Worm (Caenorhabditis elegans) whole organism, L1 larva: ENCODE data around the gene F32H5.1.

Source experiments
- C16A3.4 ChIP-seq: fragments of 150-350 bp; optimal IDR thresholded peaks from 2 replicates; lab custom pipeline; 2014; ENCODE audit warnings: missing biosample characterization, missing genetic modification characterization
- alr-1 ChIP-seq: fragments of 200-800 bp; sonication (Bioruptor generic); optimal IDR thresholded peaks from 2 replicates; lab custom pipeline; 2018; ENCODE audit warnings: borderline replicate concordance, mild to moderate bottlenecking, missing genetic modification characterization, missing compliant biosample characterization
- aly-2 ChIP-seq: fragments of 150-350 bp; optimal IDR thresholded peaks from 2 replicates; lab custom pipeline; 2014; ENCODE audit warnings: missing biosample characterization, missing genetic modification characterization
- blmp-1 ChIP-seq: fragments of 150-350 bp; optimal IDR thresholded peaks from 2 replicates; lab custom pipeline; 2014; ENCODE audit warnings: missing biosample characterization, missing genetic modification characterization
- ceh-63 ChIP-seq: fragments of 200-800 bp; sonication (Bioruptor generic); optimal IDR thresholded peaks from 2 replicates; lab custom pipeline; 2018; ENCODE audit warnings: mild to moderate bottlenecking, missing genetic modification characterization, missing compliant biosample characterization
- ceh-8 ChIP-seq: fragments of 200-800 bp; sonication (Bioruptor generic); optimal IDR thresholded peaks from 2 replicates; lab custom pipeline; 2018; ENCODE audit warnings: mild to moderate bottlenecking, missing genetic modification characterization, moderate library complexity, missing compliant biosample characterization
- ces-1 ChIP-seq: fragments of 150-350 bp; optimal IDR thresholded peaks from 2 replicates; lab custom pipeline; 2014; ENCODE audit warnings: missing biosample characterization, missing genetic modification reagents, missing genetic modification characterization
- efl-1 ChIP-seq, 4 experiments: fragments of 150-350 bp; optimal IDR thresholded peaks in 3 of 4; peaks in 1 of 4; 1 replicate in 1 of 4; 2 replicates in 3 of 4; lab custom pipeline; 2014; ENCODE audit warnings: missing biosample characterization in 2 of 4, missing genetic modification characterization in 2 of 4, missing genetic modification reagents in 2 of 4
- egl-27 ChIP-seq, 2 experiments: fragments of 150-350 bp in 1 of 2; sonication (generic microtip); optimal IDR thresholded peaks; 3 replicates each; lab custom pipeline; 2017 to 2018; ENCODE audit warnings: missing biosample characterization in 2 of 2, missing genetic modification characterization in 2 of 2, missing genetic modification reagents in 2 of 2
- elt-2 ChIP-seq: sonication (generic microtip); optimal IDR thresholded peaks from 2 replicates; lab custom pipeline; 2016; ENCODE audit warnings: missing genetic modification characterization, mild to moderate bottlenecking, inconsistent platforms, missing compliant biosample characterization, missing genetic modification reagents
- elt-3 ChIP-seq, 6 experiments: fragments of 150-350 bp in 1 of 6; sonication (generic microtip); optimal IDR thresholded peaks; 2 replicates each; lab custom pipeline; 2017 to 2018; ENCODE audit warnings: missing biosample characterization in 6 of 6, missing genetic modification characterization in 6 of 6, inconsistent platforms in 1 of 6
- ets-5 ChIP-seq: fragments of 200-800 bp; sonication (Bioruptor generic); IDR thresholded peaks from 2 replicates; pipeline ENCODE4 v1.3.6; 2022; ENCODE audit warnings: missing genetic modification characterization, missing compliant biosample characterization
- fkh-10 ChIP-seq: sonication (generic microtip); optimal IDR thresholded peaks from 2 replicates; lab custom pipeline; 2017; ENCODE audit warnings: missing biosample characterization, missing genetic modification reagents, missing genetic modification characterization
- fos-1 ChIP-seq: fragments of 150-350 bp; optimal IDR thresholded peaks from 2 replicates; lab custom pipeline; 2014; ENCODE audit warnings: missing biosample characterization, missing genetic modification characterization
- grh-1 ChIP-seq: fragments of 200-800 bp; sonication (Bioruptor generic); IDR thresholded peaks from 2 replicates; pipeline ENCODE4 v1.3.6; 2022; ENCODE audit warnings: missing genetic modification reagents, missing genetic modification characterization, missing compliant biosample characterization
- lin-14 ChIP-seq: fragments of 200-800 bp; sonication (Bioruptor generic); optimal IDR thresholded peaks from 2 replicates; lab custom pipeline; 2018; ENCODE audit warnings: mild to moderate bottlenecking, missing genetic modification characterization, moderate library complexity, missing compliant biosample characterization
- lin-15B ChIP-seq: fragments of 150-350 bp; sonication (generic microtip); optimal IDR thresholded peaks from 3 replicates; lab custom pipeline; 2014; ENCODE audit warnings: missing biosample characterization, missing genetic modification characterization
- lin-35 ChIP-seq, 2 experiments: fragments of 150-350 bp; optimal IDR thresholded peaks; 2 replicates each; lab custom pipeline; 2014; ENCODE audit warnings: missing biosample characterization in 2 of 2, missing genetic modification characterization in 2 of 2, missing genetic modification reagents in 2 of 2
- lsy-2 ChIP-seq, 2 experiments: fragments of 150-350 bp; optimal IDR thresholded peaks; 2 replicates each; lab custom pipeline; 2014; ENCODE audit warnings: missing biosample characterization in 2 of 2, missing genetic modification characterization in 2 of 2
- mep-1 ChIP-seq: fragments of 150-350 bp; optimal IDR thresholded peaks from 2 replicates; lab custom pipeline; 2014; ENCODE audit warnings: missing biosample characterization, missing genetic modification characterization
- nhr-19 ChIP-seq: fragments of 200-800 bp; sonication (Bioruptor generic); conservative IDR thresholded peaks from 2 replicates; pipeline ENCODE4 v1.3.6; 2022; ENCODE audit warnings: missing genetic modification characterization, missing compliant biosample characterization
- nhr-20 ChIP-seq: sonication (generic microtip); optimal IDR thresholded peaks from 2 replicates; lab custom pipeline; 2016; ENCODE audit warnings: mild to moderate bottlenecking, missing genetic modification characterization, missing compliant biosample characterization
- nhr-237 ChIP-seq: fragments of 150-350 bp; optimal IDR thresholded peaks from 2 replicates; lab custom pipeline; 2014; ENCODE audit warnings: missing biosample characterization, missing genetic modification characterization
- nhr-28 ChIP-seq: fragments of 150-350 bp; optimal IDR thresholded peaks from 2 replicates; lab custom pipeline; 2014; ENCODE audit warnings: missing biosample characterization, missing genetic modification characterization
- nhr-71 ChIP-seq: sonication (generic microtip); optimal IDR thresholded peaks from 2 replicates; lab custom pipeline; 2016; ENCODE audit warnings: mild to moderate bottlenecking, missing genetic modification characterization, moderate library complexity, missing compliant biosample characterization
- nhr-84 ChIP-seq: sonication (generic microtip); optimal IDR thresholded peaks from 2 replicates; lab custom pipeline; 2017; ENCODE audit warnings: missing biosample characterization, missing genetic modification characterization
- nhr-85 ChIP-seq: sonication (generic microtip); peaks from one replicate; lab custom pipeline; 2016; ENCODE audit warnings: missing genetic modification characterization, inconsistent platforms, missing compliant biosample characterization
- nhr-90 ChIP-seq: sonication (generic microtip); optimal IDR thresholded peaks from 2 replicates; lab custom pipeline; 2016; ENCODE audit warnings: mild to moderate bottlenecking, missing genetic modification characterization, missing compliant biosample characterization; ENCODE audit not compliant: poor library complexity
- pqm-1 ChIP-seq: sonication (generic microtip); optimal IDR thresholded peaks from 3 replicates; lab custom pipeline; 2017; ENCODE audit warnings: missing biosample characterization, missing genetic modification characterization
- rnt-1 ChIP-seq: sonication (generic microtip); optimal IDR thresholded peaks from 2 replicates; lab custom pipeline; 2016; ENCODE audit warnings: mild to moderate bottlenecking, missing genetic modification characterization, moderate library complexity, missing compliant biosample characterization
- skn-1 ChIP-seq: fragments of 150-350 bp; optimal IDR thresholded peaks from 2 replicates; lab custom pipeline; 2014; ENCODE audit warnings: missing biosample characterization, missing genetic modification characterization
- snu-23 ChIP-seq: sonication (generic microtip); optimal IDR thresholded peaks from 2 replicates; lab custom pipeline; 2016; ENCODE audit warnings: missing genetic modification characterization, missing compliant biosample characterization
- unc-30 ChIP-seq: sonication (generic microtip); optimal IDR thresholded peaks from 2 replicates; lab custom pipeline; 2017; ENCODE audit warnings: missing biosample characterization, missing genetic modification characterization
- xbp-1 ChIP-seq: sonication (generic microtip); optimal IDR thresholded peaks from 2 replicates; lab custom pipeline; 2016; ENCODE audit warnings: missing genetic modification characterization, missing compliant biosample characterization
- zip-4 ChIP-seq: fragments of 200-800 bp; sonication (Bioruptor generic); optimal IDR thresholded peaks from 2 replicates; lab custom pipeline; 2018; ENCODE audit warnings: mild to moderate bottlenecking, missing genetic modification characterization, moderate library complexity, missing compliant biosample characterization
- ztf-11 ChIP-seq, 2 experiments: sonication (generic microtip); optimal IDR thresholded peaks; 2 replicates each; lab custom pipeline; 2016 to 2017; ENCODE audit warnings: missing genetic modification characterization in 2 of 2, missing biosample characterization in 1 of 2, missing compliant biosample characterization in 1 of 2

The F32H5.1 gene

ce11 chrV:13391378-13392258, 33.8 kb upstream of the F32H5.1 start, which contains the start of gene somi-1:
TSS of gene somi-1 (minus strand) at chrV:13391395.
- peak in 1 of 6 experiments; percentile 28 for TF ChIP-seq elt-3 (tag; optimal IDR thresholded peaks at IDR 0.05; lab: Kevin White, UChicago)
- TF ChIP-seq blmp-1 (tag; lab: Kevin White, UChicago) = peak; percentile 94
- TF ChIP-seq lsy-2 (tag; optimal IDR thresholded peaks at IDR 0.05; lab: Kevin White, UChicago) = peak in 1 of 2 experiments; percentile 16
- TF ChIP-seq snu-23 (GFP tag; lab: Kevin White, UChicago) = peak; percentile 11
- peak; percentile 44 for TF ChIP-seq ces-1 (GFP tag; lab: Kevin White, UChicago)
- TF ChIP-seq lin-14 = peak; percentile 53
- TF ChIP-seq lin-15B = no peak
- peak; percentile 92 for TF ChIP-seq fkh-10 (GFP tag; lab: Kevin White, UChicago)
- peak; percentile 1 for TF ChIP-seq rnt-1 (tag; lab: Kevin White, UChicago)
- TF ChIP-seq nhr-237 (tag; lab: Kevin White, UChicago) = no peak
- peak in 1 of 2 experiments; percentile 1 for TF ChIP-seq lin-35 (GFP tag; optimal IDR thresholded peaks at IDR 0.05; lab: Kevin White, UChicago)
- no peak for TF ChIP-seq unc-30 (tag; lab: Kevin White, UChicago)
- no peak for TF ChIP-seq efl-1 (optimal IDR thresholded peaks at IDR 0.05; lab: Kevin White, UChicago)
- TF ChIP-seq efl-1 (GFP tag; optimal IDR thresholded peaks at IDR 0.05 in 1 of 2; lab: Kevin White, UChicago) = peak in 1 of 2 experiments; percentile 71
- 0 out of 2 replicates have a peak, but pooled peaks have one; percentile 2 for TF ChIP-seq nhr-19 (GFP tag; lab: Robert Waterston, UW)
- TF ChIP-seq ztf-11 (tag; optimal IDR thresholded peaks at IDR 0.05; lab: Kevin White, UChicago) = no peak
- no peak for TF ChIP-seq zip-4
- peak; percentile 38 for TF ChIP-seq nhr-71 (tag; lab: Kevin White, UChicago)
- TF ChIP-seq mep-1 (tag; lab: Kevin White, UChicago) = peak; percentile 40
- peak; percentile 84 for TF ChIP-seq nhr-85
- TF ChIP-seq xbp-1 (tag; lab: Kevin White, UChicago) = no peak
- TF ChIP-seq grh-1 (GFP tag; lab: Robert Waterston, UW) = peak; percentile 42; the same call in 1 of the 2 replicates
- TF ChIP-seq nhr-20 (tag; lab: Kevin White, UChicago) = peak; percentile 45
- no peak for TF ChIP-seq ceh-8 (GFP tag; lab: Kevin White, UChicago)
- TF ChIP-seq, all 84 proteins: peak for 16

ce11 chrV:13390936-13391335, 33.1 kb upstream of the F32H5.1 start:
- TF ChIP-seq lsy-2 (tag; optimal IDR thresholded peaks at IDR 0.05; lab: Kevin White, UChicago) (peak; percentile 0 to 71), skn-1 (tag; lab: Kevin White, UChicago) (no peak), alr-1 (tag; lab: Kevin White, UChicago) (no peak), elt-2 (tag; lab: Kevin White, UChicago) (no peak), egl-27 (tag; optimal IDR thresholded peaks at IDR 0.05; lab: Kevin White, UChicago) (peak in 1 of 2 experiments; percentile 16), pqm-1 (no peak), nhr-85 (peak; percentile 94), rnt-1 (tag; lab: Kevin White, UChicago) (peak; percentile 30), C16A3.4 (tag; lab: Kevin White, UChicago) (no peak), nhr-90 (tag; lab: Kevin White, UChicago) (peak; percentile 10), elt-3 (tag; optimal IDR thresholded peaks at IDR 0.05; lab: Kevin White, UChicago) (peak in 4 of 6 experiments; percentile 11 to 84 (median 43)), fos-1 (tag; lab: Kevin White, UChicago) (no peak), snu-23 (GFP tag; lab: Kevin White, UChicago) (peak; percentile 20), nhr-28 (tag; lab: Kevin White, UChicago) (no peak), ets-5 (no peak), xbp-1 (tag; lab: Kevin White, UChicago) (no peak), aly-2 (tag; lab: Kevin White, UChicago) (no peak), nhr-20 (tag; lab: Kevin White, UChicago) (peak; percentile 63)
- TF ChIP-seq, all 84 proteins: peak for 8

ce11 chrV:13389454-13389853, 31.6 kb upstream of the F32H5.1 start:
- TF ChIP-seq snu-23 (GFP tag; lab: Kevin White, UChicago) = peak; percentile 34
- peak; percentile 64 for TF ChIP-seq blmp-1 (tag; lab: Kevin White, UChicago)
- TF ChIP-seq rnt-1 (tag; lab: Kevin White, UChicago) = peak; percentile 14
- TF ChIP-seq nhr-84 (tag; lab: Kevin White, UChicago) = no peak
- TF ChIP-seq nhr-85 = peak; percentile 90
- TF ChIP-seq elt-3 (tag; optimal IDR thresholded peaks at IDR 0.05; lab: Kevin White, UChicago) = peak in 4 of 6 experiments; percentile 33 to 71 (median 52)
- TF ChIP-seq lsy-2 (tag; optimal IDR thresholded peaks at IDR 0.05; lab: Kevin White, UChicago) = peak in 1 of 2 experiments; percentile 46
- TF ChIP-seq lin-14 = peak; percentile 57
- no peak for TF ChIP-seq egl-27 (tag; optimal IDR thresholded peaks at IDR 0.05; lab: Kevin White, UChicago)
- TF ChIP-seq lin-35 (GFP tag; optimal IDR thresholded peaks at IDR 0.05; lab: Kevin White, UChicago) = peak in 1 of 2 experiments; percentile 7
- TF ChIP-seq ceh-63 (GFP tag; lab: Kevin White, UChicago) = no peak
- TF ChIP-seq mep-1 (tag; lab: Kevin White, UChicago) = peak; percentile 8
- TF ChIP-seq nhr-20 (tag; lab: Kevin White, UChicago) = peak; percentile 47
- TF ChIP-seq nhr-19 (GFP tag; lab: Robert Waterston, UW) = 0 out of 2 replicates have a peak, but pooled peaks have one; percentile 15
- TF ChIP-seq nhr-71 (tag; lab: Kevin White, UChicago) = peak; percentile 38
